Worm (Caenorhabditis elegans) whole organism, L2 larva: ENCODE data around the gene K05G3.2.
A peak's percentile ranks its signal among the peaks of the same experiment; 100 is the strongest.

Source experiments
- F13H6.1 ChIP-seq: sonication (generic microtip); optimal IDR thresholded peaks from 2 replicates; lab custom pipeline; 2016; ENCODE audit warnings: missing genetic modification characterization, missing compliant biosample characterization
- R02D3.7 ChIP-seq: fragments of 150-350 bp; optimal IDR thresholded peaks from 2 replicates; lab custom pipeline; 2014; ENCODE audit warnings: missing biosample characterization, missing genetic modification characterization
- Y55F3AM.14 ChIP-seq: fragments of 200-800 bp; sonication (Bioruptor generic); optimal IDR thresholded peaks from 2 replicates; lab custom pipeline; 2018; ENCODE audit warnings: mild to moderate bottlenecking, missing genetic modification characterization, missing compliant biosample characterization
- ama-1 ChIP-seq: fragments of 150-350 bp; optimal IDR thresholded peaks from 2 replicates; lab custom pipeline; 2018; ENCODE audit warnings: inconsistent platforms
- blmp-1 ChIP-seq: sonication (generic microtip); optimal IDR thresholded peaks from 2 replicates; lab custom pipeline; 2017; ENCODE audit warnings: missing genetic modification characterization, mild to moderate bottlenecking, missing compliant biosample characterization, antibody characterized with exemption, moderate library complexity; ENCODE audit not compliant: insufficient read depth
- ceh-82 ChIP-seq: fragments of 150-350 bp; optimal IDR thresholded peaks from 2 replicates; lab custom pipeline; 2014; ENCODE audit warnings: missing biosample characterization, missing genetic modification characterization
- elt-1 ChIP-seq: fragments of 150-350 bp; optimal IDR thresholded peaks from 2 replicates; lab custom pipeline; 2014; ENCODE audit warnings: missing biosample characterization, missing genetic modification characterization
- fos-1 ChIP-seq: fragments of 150-350 bp; optimal IDR thresholded peaks from 2 replicates; lab custom pipeline; 2014; ENCODE audit warnings: missing biosample characterization, missing genetic modification characterization
- gmeb-1 ChIP-seq: fragments of 150-350 bp; optimal IDR thresholded peaks from 2 replicates; lab custom pipeline; 2014; ENCODE audit warnings: missing biosample characterization, missing genetic modification characterization
- lin-13 ChIP-seq: fragments of 150-350 bp; optimal IDR thresholded peaks from 2 replicates; lab custom pipeline; 2014; ENCODE audit warnings: missing biosample characterization, missing genetic modification reagents, missing genetic modification characterization
- lin-39 ChIP-seq: fragments of 150-350 bp; optimal IDR thresholded peaks from 2 replicates; lab custom pipeline; 2014; ENCODE audit warnings: missing biosample characterization, missing genetic modification reagents, missing genetic modification characterization
- lsy-2 ChIP-seq, 2 experiments: fragments of 150-350 bp in 1 of 2; sonication (generic microtip) in 1 of 2; optimal IDR thresholded peaks; 2 replicates each; lab custom pipeline; 2014 to 2017; ENCODE audit warnings: missing biosample characterization in 2 of 2, missing genetic modification characterization in 2 of 2
- mab-5 ChIP-seq: fragments of 150-350 bp; optimal IDR thresholded peaks from 2 replicates; lab custom pipeline; 2014; ENCODE audit warnings: missing biosample characterization, missing genetic modification characterization
- mdl-1 ChIP-seq, 2 experiments: fragments of 150-350 bp in 1 of 2; sonication (generic microtip) in 1 of 2; optimal IDR thresholded peaks; 2 replicates each; lab custom pipeline; 2017; ENCODE audit warnings: missing biosample characterization in 2 of 2, missing genetic modification characterization in 2 of 2
- nhr-10 ChIP-seq: sonication (generic microtip); optimal IDR thresholded peaks from 2 replicates; lab custom pipeline; 2017; ENCODE audit warnings: missing biosample characterization, missing genetic modification characterization
- nhr-11 ChIP-seq: fragments of 150-350 bp; optimal IDR thresholded peaks from 2 replicates; lab custom pipeline; 2014; ENCODE audit warnings: missing biosample characterization, missing genetic modification characterization
- nhr-12 ChIP-seq: fragments of 150-350 bp; optimal IDR thresholded peaks from 2 replicates; lab custom pipeline; 2014; ENCODE audit warnings: missing biosample characterization, missing genetic modification characterization
- nhr-129 ChIP-seq: fragments of 150-350 bp; optimal IDR thresholded peaks from 2 replicates; lab custom pipeline; 2014; ENCODE audit warnings: missing biosample characterization, missing genetic modification characterization
- nhr-237 ChIP-seq: fragments of 150-350 bp; optimal IDR thresholded peaks from 2 replicates; lab custom pipeline; 2014; ENCODE audit warnings: missing biosample characterization, missing genetic modification characterization
- nhr-6 ChIP-seq: fragments of 150-350 bp; optimal IDR thresholded peaks from 2 replicates; lab custom pipeline; 2014; ENCODE audit warnings: missing biosample characterization, missing genetic modification characterization
- nhr-77 ChIP-seq: fragments of 150-350 bp; optimal IDR thresholded peaks from 2 replicates; lab custom pipeline; 2014; ENCODE audit warnings: missing biosample characterization, missing genetic modification characterization
- peb-1 ChIP-seq: fragments of 150-350 bp; optimal IDR thresholded peaks from 2 replicates; lab custom pipeline; 2014; ENCODE audit warnings: missing biosample characterization, missing genetic modification characterization
- sem-4 ChIP-seq: fragments of 150-350 bp; optimal IDR thresholded peaks from 2 replicates; lab custom pipeline; 2014; ENCODE audit warnings: missing biosample characterization, missing genetic modification reagents, missing genetic modification characterization
- sma-3 ChIP-seq: sonication (generic microtip); optimal IDR thresholded peaks from 2 replicates; lab custom pipeline; 2016; ENCODE audit warnings: missing genetic modification reagents, missing genetic modification characterization, missing compliant biosample characterization
- sma-9 ChIP-seq, 2 experiments: fragments of 150-350 bp in 1 of 2; sonication (generic microtip) in 1 of 2; optimal IDR thresholded peaks; 2 replicates each; lab custom pipeline; 2014 to 2016; ENCODE audit warnings: missing genetic modification characterization in 2 of 2, mild to moderate bottlenecking in 1 of 2, missing biosample characterization in 1 of 2, missing compliant biosample characterization in 1 of 2, missing genetic modification reagents in 1 of 2, moderate library complexity in 1 of 2
- unc-39 ChIP-seq: fragments of 150-350 bp; optimal IDR thresholded peaks from 2 replicates; lab custom pipeline; 2014; ENCODE audit warnings: missing biosample characterization, missing genetic modification characterization
- unc-55 ChIP-seq: fragments of 150-350 bp; sonication (generic microtip); optimal IDR thresholded peaks from 3 replicates; lab custom pipeline; 2014; ENCODE audit warnings: missing biosample characterization, missing genetic modification reagents, missing genetic modification characterization
- unc-62 ChIP-seq: fragments of 150-350 bp; optimal IDR thresholded peaks from 2 replicates; lab custom pipeline; 2014; ENCODE audit warnings: missing biosample characterization, missing genetic modification reagents, missing genetic modification characterization
- zag-1 ChIP-seq: fragments of 150-350 bp; optimal IDR thresholded peaks from 2 replicates; lab custom pipeline; 2014; ENCODE audit warnings: missing biosample characterization, missing genetic modification characterization
- ztf-1 ChIP-seq: fragments of 200-800 bp; sonication (Bioruptor generic); conservative IDR thresholded peaks from 2 replicates; pipeline ENCODE4 v1.3.6; 2022; ENCODE audit warnings: missing genetic modification characterization, missing compliant biosample characterization
- ztf-11 ChIP-seq: sonication (generic microtip); optimal IDR thresholded peaks from 2 replicates; lab custom pipeline; 2017; ENCODE audit warnings: missing biosample characterization, missing genetic modification characterization
- ztf-4 ChIP-seq: fragments of 150-350 bp; optimal IDR thresholded peaks from 2 replicates; lab custom pipeline; 2014; ENCODE audit warnings: missing biosample characterization, missing genetic modification characterization

K05G3.2 gene

DNA sequence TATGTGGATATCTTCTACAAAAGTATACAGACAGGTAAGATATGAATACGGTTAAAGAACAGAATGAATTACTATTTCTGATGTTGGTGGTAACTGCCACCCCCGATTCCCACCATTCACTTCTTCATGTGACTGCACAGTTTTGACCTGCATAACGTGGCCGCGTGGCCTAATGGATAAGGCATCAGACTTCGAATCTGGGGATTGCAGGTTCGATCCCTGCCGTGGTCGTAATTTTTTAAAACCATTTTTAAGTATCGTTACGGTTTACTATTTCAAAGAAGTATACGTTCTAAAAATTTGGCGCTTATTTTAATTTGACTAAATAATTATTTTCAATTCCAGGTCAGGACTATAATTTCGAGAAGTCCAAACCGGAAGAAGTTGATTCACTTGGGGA, 33.4 kb upstream of the K05G3.2 start:
- no peak for TF ChIP-seq gmeb-1 (tag; lab: Kevin White, UChicago)
- no peak for TF ChIP-seq nhr-77
- no peak for TF ChIP-seq sem-4 (tag; lab: Kevin White, UChicago)

DNA sequence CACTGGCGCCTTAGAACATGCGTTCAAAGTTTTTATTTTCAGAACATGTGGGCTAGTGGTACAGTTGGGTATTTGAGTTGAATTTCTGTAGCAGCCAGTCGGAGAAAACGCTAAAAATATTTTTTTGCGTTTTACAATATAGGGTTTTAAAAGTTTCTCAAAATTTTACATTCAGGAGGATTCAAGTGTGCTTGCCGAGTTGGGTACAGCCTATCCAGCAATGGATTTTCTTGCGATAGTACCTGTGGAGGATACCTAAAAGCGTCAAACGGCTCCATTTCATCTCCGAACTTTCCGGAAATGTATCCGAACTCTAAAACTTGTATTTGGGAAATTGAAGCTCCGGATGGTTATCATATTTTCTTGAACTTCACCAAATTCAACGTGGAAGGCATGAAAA, 28.6 kb upstream of the K05G3.2 start:
- TF ChIP-seq mab-5 (tag; lab: Kevin White, UChicago) (no peak), nhr-237 (tag; lab: Kevin White, UChicago) (no peak), ceh-82 (tag; lab: Kevin White, UChicago) (no peak)

DNA sequence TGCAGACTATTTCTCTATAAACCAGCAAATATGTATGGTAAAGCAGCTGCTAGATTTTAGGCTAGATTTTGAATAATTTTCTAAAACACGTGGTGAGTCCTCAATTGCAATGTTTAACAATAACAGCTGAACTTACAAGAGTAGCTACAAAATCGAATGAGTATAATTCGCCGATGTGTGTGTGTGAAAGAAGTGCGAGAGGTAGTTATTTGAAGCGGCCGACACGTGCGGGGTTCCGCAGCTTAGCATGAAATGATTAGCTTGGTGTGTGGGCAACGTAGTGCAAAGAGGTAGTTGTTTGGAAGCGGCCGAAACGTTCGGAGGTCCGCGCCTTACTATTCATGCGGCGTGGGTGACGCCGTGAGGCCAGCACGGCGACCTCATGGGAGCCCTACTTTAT, 25.9 kb upstream of the K05G3.2 start:
- TF ChIP-seq nhr-10 (tag; lab: Kevin White, UChicago) (no peak), R02D3.7 (tag; lab: Kevin White, UChicago) (no peak), ztf-11 (no peak), nhr-12 (no peak), lsy-2 (tag; optimal IDR thresholded peaks at IDR 0.05; lab: Kevin White, UChicago) (no peak), lin-39 (no peak), peb-1 (tag; lab: Kevin White, UChicago) (no peak), blmp-1 (tag; lab: Kevin White, UChicago) (no peak)
- TF ChIP-seq, all 48 proteins: peak for 0

DNA sequence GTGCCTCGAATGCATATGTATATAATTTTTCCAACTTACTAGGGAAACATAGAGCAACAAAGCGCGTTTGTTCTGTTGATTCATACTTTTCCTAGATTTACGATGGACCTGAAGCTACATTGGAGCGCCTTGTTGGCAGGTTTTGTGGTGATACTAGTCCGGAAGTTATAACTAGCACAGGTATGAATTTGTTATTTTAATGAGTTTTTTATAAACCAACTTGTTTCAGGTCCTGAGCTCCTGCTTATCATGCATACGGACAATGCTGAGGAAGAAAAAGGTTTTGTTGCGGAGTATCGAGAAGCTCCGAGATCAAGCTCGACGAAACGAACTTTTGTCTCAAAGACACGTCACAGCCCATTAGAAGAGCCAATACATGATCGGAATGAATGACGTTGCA, 24.0 kb upstream of the K05G3.2 start, which contains the start of gene F38E9.1:
F38E9.1 (plus strand) TSS at position 301 of the 400 bp plus-strand sequence.
- TF ChIP-seq unc-39 (tag; lab: Kevin White, UChicago): no peak
- TF ChIP-seq nhr-77: no peak
- no peak for TF ChIP-seq nhr-11
- no peak for TF ChIP-seq sma-3 (GFP tag; lab: Kevin White, UChicago)
- TF ChIP-seq unc-62 (GFP tag; lab: Kevin White, UChicago): no peak
- TF ChIP-seq ama-1: no peak
- no peak for TF ChIP-seq sma-9 (GFP tag; optimal IDR thresholded peaks at IDR 0.05; lab: Kevin White, UChicago)
- TF ChIP-seq sma-9 (tag; optimal IDR thresholded peaks at IDR 0.05; lab: Kevin White, UChicago): no peak
- no peak for TF ChIP-seq nhr-6 (tag; lab: Kevin White, UChicago)
- TF ChIP-seq, all 48 proteins: peak for 0

DNA sequence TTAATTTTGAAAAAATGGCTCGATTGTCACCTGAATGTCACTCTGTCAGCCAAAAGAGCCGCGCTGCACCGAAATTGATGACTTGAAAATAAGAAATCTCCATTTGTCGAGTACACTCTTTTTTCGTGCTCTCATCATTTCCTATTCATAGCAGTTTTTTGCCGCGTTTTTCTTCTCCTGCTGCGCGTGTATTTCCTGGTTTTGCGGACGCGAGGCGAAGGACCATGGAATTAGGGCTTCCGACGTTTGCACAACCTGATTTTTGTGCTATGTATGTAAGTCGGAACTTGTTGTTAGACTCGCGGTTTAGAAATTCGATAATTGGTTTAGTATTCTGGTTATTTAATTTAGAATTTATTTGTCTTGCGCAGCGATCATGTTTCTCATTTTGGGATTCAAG, 14.5 kb upstream of the K05G3.2 start:
- no peak for TF ChIP-seq peb-1 (tag; lab: Kevin White, UChicago)
- TF ChIP-seq elt-1 (tag; lab: Kevin White, UChicago): no peak
- no peak for TF ChIP-seq mdl-1 (tag; optimal IDR thresholded peaks at IDR 0.05; lab: Kevin White, UChicago)
- TF ChIP-seq unc-55 (GFP tag; lab: Kevin White, UChicago): peak; percentile 19
- TF ChIP-seq sma-9 (GFP tag; optimal IDR thresholded peaks at IDR 0.05; lab: Kevin White, UChicago): peak; percentile 13
- TF ChIP-seq sma-9 (tag; optimal IDR thresholded peaks at IDR 0.05; lab: Kevin White, UChicago): no peak
- no peak for TF ChIP-seq nhr-129 (tag; lab: Kevin White, UChicago)
- no peak for TF ChIP-seq ztf-11
- no peak for TF ChIP-seq lsy-2 (tag; optimal IDR thresholded peaks at IDR 0.05; lab: Kevin White, UChicago)
- TF ChIP-seq nhr-6 (tag; lab: Kevin White, UChicago): no peak

DNA sequence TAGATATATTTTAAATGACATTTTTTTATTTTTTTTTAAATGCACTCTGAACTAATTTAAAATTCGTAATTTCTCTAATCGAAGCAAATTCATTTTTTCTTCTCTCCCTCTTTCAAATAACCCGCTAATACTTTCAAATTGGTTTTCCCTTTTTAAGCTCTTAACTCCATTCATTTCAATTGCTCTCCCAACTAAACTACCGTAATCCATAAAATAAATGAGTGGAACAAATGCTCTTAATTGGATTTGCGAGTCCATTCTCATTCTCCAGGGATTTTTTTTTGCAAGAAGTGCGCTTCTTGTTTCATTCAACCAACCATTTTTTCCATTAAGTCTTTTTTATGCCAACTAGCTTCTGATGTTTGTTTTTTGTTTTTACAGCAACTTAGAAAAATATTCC, 13.7 kb upstream of the K05G3.2 start:
- peak in 1 of 2 experiments; percentile 49 for TF ChIP-seq lsy-2 (tag; optimal IDR thresholded peaks at IDR 0.05; lab: Kevin White, UChicago)
- no peak for TF ChIP-seq Y55F3AM.14 (GFP tag; lab: Kevin White, UChicago)
- no peak for TF ChIP-seq fos-1
- TF ChIP-seq ztf-1 (GFP tag; lab: Robert Waterston, UW): no peak
- TF ChIP-seq, all 48 proteins: peak for 1

DNA sequence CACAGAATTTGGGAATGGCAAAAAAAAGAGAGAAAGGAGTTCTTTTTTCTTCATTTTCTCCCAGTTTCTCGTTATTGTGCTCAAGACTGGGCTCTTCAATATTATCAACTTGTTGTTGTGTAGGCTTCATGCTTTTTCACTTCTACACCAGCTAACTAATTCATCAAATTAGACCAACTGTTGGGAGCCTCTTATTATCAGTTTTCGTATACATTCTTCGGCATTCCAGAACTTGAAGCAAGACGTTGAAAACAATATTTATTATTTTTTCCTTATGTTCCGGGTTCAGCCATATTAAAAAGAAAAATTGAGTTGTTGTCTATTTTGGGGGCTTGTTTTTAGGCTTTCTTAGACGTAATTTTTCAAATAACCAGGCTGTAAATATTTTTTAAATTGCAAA, 11.8 kb upstream of the K05G3.2 start:
- TF ChIP-seq nhr-10 (tag; lab: Kevin White, UChicago): no peak
- no peak for TF ChIP-seq zag-1 (tag; lab: Kevin White, UChicago)
- no peak for TF ChIP-seq nhr-129 (tag; lab: Kevin White, UChicago)
- TF ChIP-seq unc-62 (GFP tag; lab: Kevin White, UChicago): no peak
- TF ChIP-seq nhr-77: no peak
- no peak for TF ChIP-seq ztf-4 (tag; lab: Kevin White, UChicago)
- no peak for TF ChIP-seq nhr-12
- no peak for TF ChIP-seq lin-13
- no peak for TF ChIP-seq gmeb-1 (tag; lab: Kevin White, UChicago)
- TF ChIP-seq unc-55 (GFP tag; lab: Kevin White, UChicago): no peak
- no peak for TF ChIP-seq F13H6.1 (tag; lab: Kevin White, UChicago)
- TF ChIP-seq, all 48 proteins: peak for 0
